Worm (Caenorhabditis elegans): Measurements from ENCODE around the gene ZC487.1.

Gene ZC487.1

DNA sequence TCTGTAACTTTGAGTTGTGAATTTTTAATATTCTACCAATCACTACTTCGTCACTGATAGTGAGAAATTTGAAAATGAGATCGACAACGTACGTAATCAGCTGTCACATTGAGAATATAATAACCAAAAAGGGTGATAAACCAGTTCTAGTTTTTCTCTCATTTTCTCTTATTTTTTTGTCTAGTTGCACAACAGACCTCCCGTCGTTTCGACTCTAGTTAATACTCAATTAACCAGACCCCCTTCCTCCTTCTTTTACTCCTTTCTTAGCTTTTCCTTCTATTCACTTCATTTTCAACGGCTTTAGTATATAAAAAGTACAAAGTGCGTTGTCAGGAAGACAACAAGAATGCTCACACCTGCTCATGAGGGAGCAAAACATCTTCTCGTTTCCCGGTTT is at the start of gene ZC487.1:
ZC487.1 (plus strand) TSS at position 301 of the 400 bp plus-strand sequence.
- TF ChIP-seq flt-1 (GFP tag; IDR thresholded peaks at IDR 0.05), result no peak
- TF ChIP-seq hnd-1 (tag; optimal IDR thresholded peaks at IDR 0.05), result no peak
- TF ChIP-seq sea-1 (GFP tag; conservative IDR thresholded peaks at IDR 0.05), result no peak
- no peak for TF ChIP-seq F13C5.2 (tag; optimal IDR thresholded peaks at IDR 0.05)
- no peak for TF ChIP-seq tra-4 (tag; optimal IDR thresholded peaks at IDR 0.05)

DNA sequence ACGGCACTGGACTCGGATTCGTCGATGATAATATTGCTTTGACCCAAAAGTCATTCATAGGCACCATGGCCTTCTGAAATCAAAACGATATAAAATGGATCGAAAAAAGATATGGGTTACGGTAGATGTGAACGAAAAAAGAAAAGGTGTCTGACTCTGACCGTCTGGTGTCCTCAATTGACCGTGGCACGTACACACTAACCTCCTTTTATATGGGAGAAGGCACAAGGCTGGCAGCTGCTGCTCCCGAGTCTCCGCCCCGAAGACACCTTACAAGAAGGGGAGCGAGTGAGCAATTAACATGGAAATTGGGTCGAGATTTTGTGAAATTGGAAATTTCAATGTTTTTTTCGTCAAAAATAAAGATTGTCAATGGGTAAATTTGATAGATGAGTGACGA is 45.8 kb upstream of the ZC487.1 start, which contains the start of gene egl-46:
egl-46 (minus strand) TSS at position 73 of the 400 bp plus-strand sequence.
- TF ChIP-seq ets-7 (tag; optimal IDR thresholded peaks at IDR 0.05) (no peak), tbx-37 (GFP tag; conservative IDR thresholded peaks at IDR 0.05) (no peak), hnd-1 (tag; optimal IDR thresholded peaks at IDR 0.05) (no peak), flt-1 (GFP tag; IDR thresholded peaks at IDR 0.05) (no peak), F13C5.2 (tag; optimal IDR thresholded peaks at IDR 0.05) (no peak), tbx-11 (GFP tag; IDR thresholded peaks at IDR 0.05) (no peak), ceh-36 (tag; optimal IDR thresholded peaks at IDR 0.05) (no peak), hmg-4 (GFP tag; optimal IDR thresholded peaks at IDR 0.05) (no peak), ama-1 (optimal IDR thresholded peaks at IDR 0.05) (no peak), ceh-13 (GFP tag; optimal IDR thresholded peaks at IDR 0.05) (no peak), B0310.2 (tag; optimal IDR thresholded peaks at IDR 0.05) (no peak), pes-1 (GFP tag; IDR thresholded peaks at IDR 0.05) (no peak), scrt-1 (GFP tag; IDR thresholded peaks at IDR 0.05) (no peak), hmbx-1 (tag; optimal IDR thresholded peaks at IDR 0.05) (no peak)

DNA sequence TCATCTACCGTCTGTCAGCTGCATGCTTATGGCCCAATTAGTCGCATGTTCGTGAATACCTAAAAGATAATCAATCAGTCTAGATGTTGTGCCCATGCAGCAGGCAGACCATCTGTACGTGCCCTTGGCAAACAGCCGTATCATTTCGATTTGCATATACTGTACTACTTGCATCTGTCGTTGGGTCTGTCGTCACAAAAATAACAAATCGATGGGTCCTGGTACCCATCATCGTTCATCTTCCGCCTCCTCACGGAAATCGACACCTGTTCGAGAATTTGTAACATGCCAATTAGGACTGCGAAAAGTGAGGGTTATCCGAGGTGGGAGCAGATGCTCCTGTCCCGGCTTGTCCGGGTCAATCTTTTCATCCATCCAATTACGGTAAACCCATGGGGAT is 44.0 kb upstream of the ZC487.1 start:
- TF ChIP-seq ceh-36 (tag; optimal IDR thresholded peaks at IDR 0.05), result no peak
- no peak for TF ChIP-seq tbx-37 (GFP tag; conservative IDR thresholded peaks at IDR 0.05)
- TF ChIP-seq hnd-1 (tag; optimal IDR thresholded peaks at IDR 0.05), result no peak
- TF ChIP-seq ets-7 (tag; optimal IDR thresholded peaks at IDR 0.05), result no peak
- TF ChIP-seq pes-1 (GFP tag; IDR thresholded peaks at IDR 0.05), result no peak
- TF ChIP-seq F13C5.2 (tag; optimal IDR thresholded peaks at IDR 0.05), result no peak
- no peak for TF ChIP-seq aly-1 (tag; optimal IDR thresholded peaks at IDR 0.05)
- TF ChIP-seq ceh-13 (GFP tag; optimal IDR thresholded peaks at IDR 0.05), result no peak
- TF ChIP-seq flt-1 (GFP tag; IDR thresholded peaks at IDR 0.05), result no peak
- no peak for TF ChIP-seq ama-1 (optimal IDR thresholded peaks at IDR 0.05)
- no peak for TF ChIP-seq tra-4 (tag; optimal IDR thresholded peaks at IDR 0.05)
- no peak for TF ChIP-seq tbx-11 (GFP tag; IDR thresholded peaks at IDR 0.05)
- no peak for TF ChIP-seq hmg-4 (GFP tag; optimal IDR thresholded peaks at IDR 0.05)
- TF ChIP-seq scrt-1 (GFP tag; IDR thresholded peaks at IDR 0.05), result no peak

ce11 chrV:6683740-6684139 is 43.6 kb upstream of the ZC487.1 start:
- TF ChIP-seq pes-1 (GFP tag; IDR thresholded peaks at IDR 0.05) (no peak), hmg-4 (GFP tag; optimal IDR thresholded peaks at IDR 0.05) (no peak), aly-1 (tag; optimal IDR thresholded peaks at IDR 0.05) (no peak), tbx-11 (GFP tag; IDR thresholded peaks at IDR 0.05) (no peak), B0310.2 (tag; optimal IDR thresholded peaks at IDR 0.05) (no peak), scrt-1 (GFP tag; IDR thresholded peaks at IDR 0.05) (no peak), ceh-13 (GFP tag; optimal IDR thresholded peaks at IDR 0.05) (no peak), ama-1 (optimal IDR thresholded peaks at IDR 0.05) (no peak), ets-7 (tag; optimal IDR thresholded peaks at IDR 0.05) (no peak), sea-1 (GFP tag; conservative IDR thresholded peaks at IDR 0.05) (no peak), hnd-1 (tag; optimal IDR thresholded peaks at IDR 0.05) (no peak), flt-1 (GFP tag; IDR thresholded peaks at IDR 0.05) (no peak), tbx-37 (GFP tag; conservative IDR thresholded peaks at IDR 0.05) (no peak), tra-4 (tag; optimal IDR thresholded peaks at IDR 0.05) (no peak), F13C5.2 (tag; optimal IDR thresholded peaks at IDR 0.05) (no peak), ceh-36 (tag; optimal IDR thresholded peaks at IDR 0.05) (no peak)

DNA sequence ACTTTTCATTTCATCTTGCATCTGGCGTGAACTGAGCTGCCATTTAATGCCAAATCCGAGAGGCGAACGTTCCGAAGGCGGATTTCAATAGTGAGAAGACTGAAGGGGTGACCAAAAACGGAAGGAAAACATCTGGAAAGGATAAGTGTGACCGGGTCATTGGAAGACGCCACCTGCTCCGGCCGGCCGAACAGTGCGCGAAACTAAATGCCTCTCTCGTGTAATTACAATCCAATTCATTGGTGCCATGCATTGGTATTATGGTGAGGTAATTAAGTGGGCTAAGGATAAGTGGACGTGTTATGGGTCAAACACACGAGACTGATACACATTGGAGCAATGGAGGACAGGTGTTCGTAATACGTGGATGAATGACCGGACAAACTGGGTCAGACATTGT is 42.8 kb upstream of the ZC487.1 start:
- no peak for TF ChIP-seq ets-7 (tag; optimal IDR thresholded peaks at IDR 0.05)
- TF ChIP-seq ceh-36 (tag; optimal IDR thresholded peaks at IDR 0.05), result peak; percentile 13

DNA sequence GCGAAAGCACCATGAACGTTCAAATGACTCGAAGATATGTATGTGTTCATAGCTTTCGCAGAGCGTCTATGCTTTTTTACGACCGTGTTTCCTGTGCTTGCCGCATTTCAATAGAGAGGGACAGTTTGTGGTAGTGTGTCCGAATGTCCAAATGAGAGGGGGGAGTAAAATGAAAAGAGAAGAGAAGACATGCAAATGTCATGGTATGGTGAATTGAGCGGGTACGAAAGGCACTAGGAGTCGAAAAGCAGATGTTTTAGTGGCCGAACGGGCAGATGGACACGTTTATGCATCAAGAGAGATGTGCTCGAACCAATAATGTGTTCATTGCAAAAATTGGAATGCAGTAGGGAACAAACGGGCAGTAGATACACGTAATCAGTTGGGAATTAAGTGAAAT is 41.8 kb upstream of the ZC487.1 start:
- TF ChIP-seq hmg-4 (GFP tag; optimal IDR thresholded peaks at IDR 0.05) (peak; percentile 18), ama-1 (optimal IDR thresholded peaks at IDR 0.05) (no peak)

DNA sequence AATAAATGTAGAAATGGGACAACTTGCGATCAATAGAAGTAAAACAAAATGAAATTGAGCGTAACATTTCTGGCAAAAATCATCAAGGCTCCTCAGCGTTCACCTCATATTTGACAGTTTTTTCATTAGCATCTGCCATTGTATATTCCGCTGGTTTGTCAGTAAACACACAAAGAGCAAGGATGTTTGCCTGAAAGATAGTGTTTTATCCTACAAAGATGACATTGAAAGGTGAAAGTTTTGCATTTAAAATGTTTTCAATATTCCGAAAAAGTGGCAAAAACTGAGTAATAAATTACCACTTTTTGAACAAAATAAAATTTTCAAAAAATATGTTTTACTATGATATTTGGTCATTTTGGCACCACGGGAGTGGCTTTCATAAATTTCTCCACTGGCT is 41.4 kb upstream of the ZC487.1 start:
- TF ChIP-seq hmg-4 (GFP tag; optimal IDR thresholded peaks at IDR 0.05), result no peak
- no peak for TF ChIP-seq F13C5.2 (tag; optimal IDR thresholded peaks at IDR 0.05)
- no peak for TF ChIP-seq tra-4 (tag; optimal IDR thresholded peaks at IDR 0.05)
- no peak for TF ChIP-seq ets-7 (tag; optimal IDR thresholded peaks at IDR 0.05)
- TF ChIP-seq ama-1 (optimal IDR thresholded peaks at IDR 0.05), result no peak
- no peak for TF ChIP-seq sea-1 (GFP tag; conservative IDR thresholded peaks at IDR 0.05)
- TF ChIP-seq tbx-11 (GFP tag; IDR thresholded peaks at IDR 0.05), result no peak
- TF ChIP-seq pes-1 (GFP tag; IDR thresholded peaks at IDR 0.05), result no peak
- TF ChIP-seq ceh-36 (tag; optimal IDR thresholded peaks at IDR 0.05), result no peak

ce11 chrV:6688392-6688791 is 38.9 kb upstream of the ZC487.1 start, which contains the start of gene K11G9.5:
TSS of gene K11G9.5 (minus strand) at chrV:6688492.
- TF ChIP-seq hmg-4 (GFP tag; optimal IDR thresholded peaks at IDR 0.05) (no peak), pes-1 (GFP tag; IDR thresholded peaks at IDR 0.05) (no peak), flt-1 (GFP tag; IDR thresholded peaks at IDR 0.05) (no peak), tbx-37 (GFP tag; conservative IDR thresholded peaks at IDR 0.05) (no peak), ceh-13 (GFP tag; optimal IDR thresholded peaks at IDR 0.05) (no peak), ceh-36 (tag; optimal IDR thresholded peaks at IDR 0.05) (no peak), F13C5.2 (tag; optimal IDR thresholded peaks at IDR 0.05) (no peak), sea-1 (GFP tag; conservative IDR thresholded peaks at IDR 0.05) (no peak), hmbx-1 (tag; optimal IDR thresholded peaks at IDR 0.05) (no peak), hnd-1 (tag; optimal IDR thresholded peaks at IDR 0.05) (no peak), ets-7 (tag; optimal IDR thresholded peaks at IDR 0.05) (no peak), aly-1 (tag; optimal IDR thresholded peaks at IDR 0.05) (no peak), ama-1 (optimal IDR thresholded peaks at IDR 0.05) (no peak)

Measured in whole organism, early embryonic.